Worm (Caenorhabditis elegans) whole organism, mixed stage, embryonic: ENCODE data around the gene R10E8.8.

ENCODE experiments used
- M03D4.4 ChIP-seq: sonication (generic microtip); optimal IDR thresholded peaks from 2 replicates; lab custom pipeline; 2017; ENCODE audit warnings: mild to moderate bottlenecking, missing genetic modification characterization, missing compliant biosample characterization
- bed-3 ChIP-seq: fragments of 200-800 bp; sonication (Bioruptor generic); optimal IDR thresholded peaks from 3 replicates; lab custom pipeline; 2018; ENCODE audit warnings: mild to moderate bottlenecking, missing genetic modification characterization, moderate library complexity, missing compliant biosample characterization
- blmp-1 ChIP-seq: fragments of 150-350 bp; optimal IDR thresholded peaks from 2 replicates; lab custom pipeline; 2014; ENCODE audit warnings: missing biosample characterization, missing genetic modification characterization
- ceh-39 ChIP-seq: fragments of 150-350 bp; optimal IDR thresholded peaks from 2 replicates; lab custom pipeline; 2014; ENCODE audit warnings: missing biosample characterization, missing genetic modification characterization
- ceh-43 ChIP-seq: fragments of 200-800 bp; sonication (Bioruptor generic); optimal IDR thresholded peaks from 2 replicates; lab custom pipeline; 2018; ENCODE audit warnings: mild to moderate bottlenecking, missing genetic modification characterization, moderate library complexity, missing compliant biosample characterization
- ceh-83 ChIP-seq: fragments of 200-800 bp; sonication (Bioruptor generic); optimal IDR thresholded peaks from 2 replicates; lab custom pipeline; 2018; ENCODE audit warnings: mild to moderate bottlenecking, missing genetic modification characterization, missing compliant biosample characterization
- ces-1 ChIP-seq: fragments of 150-350 bp; optimal IDR thresholded peaks from 2 replicates; lab custom pipeline; 2014; ENCODE audit warnings: missing biosample characterization, missing genetic modification reagents, missing genetic modification characterization
- cnd-1 ChIP-seq: fragments of 200-800 bp; sonication (Bioruptor generic); optimal IDR thresholded peaks from 2 replicates; lab custom pipeline; 2018; ENCODE audit warnings: mild to moderate bottlenecking, missing genetic modification characterization, missing compliant biosample characterization
- drap-1 ChIP-seq: fragments of 200-800 bp; sonication (Bioruptor generic); optimal IDR thresholded peaks from 3 replicates; lab custom pipeline; 2018; ENCODE audit warnings: mild to moderate bottlenecking, missing genetic modification characterization, missing compliant biosample characterization
- elt-3 ChIP-seq: fragments of 150-350 bp; optimal IDR thresholded peaks from 2 replicates; lab custom pipeline; 2014; ENCODE audit warnings: missing biosample characterization, missing genetic modification characterization
- flh-1 ChIP-seq: fragments of 200-800 bp; sonication (Bioruptor generic); optimal IDR thresholded peaks from 2 replicates; lab custom pipeline; 2018; ENCODE audit warnings: mild to moderate bottlenecking, missing genetic modification characterization, moderate library complexity, missing compliant biosample characterization
- ham-2 ChIP-seq: fragments of 200-800 bp; sonication (Bioruptor generic); optimal IDR thresholded peaks from 2 replicates; lab custom pipeline; 2018; ENCODE audit warnings: mild to moderate bottlenecking, missing genetic modification characterization, missing compliant biosample characterization
- hlh-1 ChIP-seq: fragments of 150-350 bp; optimal IDR thresholded peaks from 2 replicates; lab custom pipeline; 2014; ENCODE audit warnings: missing biosample characterization, missing genetic modification reagents, missing genetic modification characterization
- lin-13 ChIP-seq: fragments of 150-350 bp; optimal IDR thresholded peaks from 2 replicates; lab custom pipeline; 2014; ENCODE audit warnings: missing biosample characterization, missing genetic modification characterization
- lin-32 ChIP-seq: fragments of 200-800 bp; sonication (Bioruptor generic); optimal IDR thresholded peaks from 2 replicates; lab custom pipeline; 2018; ENCODE audit warnings: mild to moderate bottlenecking, missing genetic modification characterization, missing compliant biosample characterization
- lsy-2 ChIP-seq: fragments of 150-350 bp; optimal IDR thresholded peaks from 2 replicates; lab custom pipeline; 2014; ENCODE audit warnings: missing biosample characterization, missing genetic modification characterization
- mab-5 ChIP-seq: fragments of 150-350 bp; optimal IDR thresholded peaks from 2 replicates; lab custom pipeline; 2014; ENCODE audit warnings: missing biosample characterization, missing genetic modification characterization
- mep-1 ChIP-seq: fragments of 150-350 bp; optimal IDR thresholded peaks from 2 replicates; lab custom pipeline; 2017; ENCODE audit warnings: missing biosample characterization, missing genetic modification reagents, missing genetic modification characterization, inconsistent platforms
- mls-2 ChIP-seq: sonication (generic microtip); optimal IDR thresholded peaks from 2 replicates; lab custom pipeline; 2016; ENCODE audit warnings: mild to moderate bottlenecking, missing genetic modification characterization, moderate library complexity, missing compliant biosample characterization
- nhr-12 ChIP-seq: fragments of 150-350 bp; optimal IDR thresholded peaks from 2 replicates; lab custom pipeline; 2014; ENCODE audit warnings: missing biosample characterization, missing genetic modification characterization
- nhr-2 ChIP-seq: fragments of 150-350 bp; optimal IDR thresholded peaks from 2 replicates; lab custom pipeline; 2014; ENCODE audit warnings: missing biosample characterization, missing genetic modification characterization
- nhr-237 ChIP-seq: fragments of 150-350 bp; optimal IDR thresholded peaks from 2 replicates; lab custom pipeline; 2014; ENCODE audit warnings: missing biosample characterization, missing genetic modification characterization
- nhr-28 ChIP-seq: fragments of 150-350 bp; optimal IDR thresholded peaks from 2 replicates; lab custom pipeline; 2014; ENCODE audit warnings: missing biosample characterization, missing genetic modification characterization
- nhr-76 ChIP-seq: sonication (generic microtip); optimal IDR thresholded peaks from 2 replicates; lab custom pipeline; 2017; ENCODE audit warnings: missing biosample characterization, missing genetic modification characterization
- pha-4 ChIP-seq: fragments of 150-350 bp; optimal IDR thresholded peaks from 2 replicates; lab custom pipeline; 2018; ENCODE audit warnings: missing biosample characterization, missing genetic modification reagents, missing genetic modification characterization
- sem-2 ChIP-seq: fragments of 200-800 bp; sonication (Bioruptor generic); optimal IDR thresholded peaks from 2 replicates; lab custom pipeline; 2018; ENCODE audit warnings: mild to moderate bottlenecking, missing genetic modification characterization, missing compliant biosample characterization
- snpc-4 ChIP-seq: fragments of 150-350 bp; optimal IDR thresholded peaks from 2 replicates; lab custom pipeline; 2014; ENCODE audit warnings: missing biosample characterization, missing genetic modification characterization
- sptf-1 ChIP-seq: sonication (generic microtip); optimal IDR thresholded peaks from 2 replicates; lab custom pipeline; 2017; ENCODE audit warnings: mild to moderate bottlenecking, missing genetic modification characterization, moderate library complexity, missing compliant biosample characterization
- tbx-8 ChIP-seq: fragments of 200-800 bp; sonication (Bioruptor generic); optimal IDR thresholded peaks from 2 replicates; lab custom pipeline; 2018; ENCODE audit warnings: mild to moderate bottlenecking, missing genetic modification characterization, moderate library complexity, missing compliant biosample characterization
- unc-120 ChIP-seq: sonication (generic microtip); optimal IDR thresholded peaks from 2 replicates; lab custom pipeline; 2017; ENCODE audit warnings: missing genetic modification characterization, missing compliant biosample characterization; ENCODE audit not compliant: poor library complexity, severe bottlenecking
- unc-62 ChIP-seq: fragments of 150-350 bp; optimal IDR thresholded peaks from 2 replicates; lab custom pipeline; 2014; ENCODE audit warnings: missing biosample characterization, missing genetic modification reagents, missing genetic modification characterization
- zip-8 ChIP-seq: fragments of 150-350 bp; optimal IDR thresholded peaks from 2 replicates; lab custom pipeline; 2014; ENCODE audit warnings: missing biosample characterization, missing genetic modification characterization

Gene R10E8.8

DNA sequence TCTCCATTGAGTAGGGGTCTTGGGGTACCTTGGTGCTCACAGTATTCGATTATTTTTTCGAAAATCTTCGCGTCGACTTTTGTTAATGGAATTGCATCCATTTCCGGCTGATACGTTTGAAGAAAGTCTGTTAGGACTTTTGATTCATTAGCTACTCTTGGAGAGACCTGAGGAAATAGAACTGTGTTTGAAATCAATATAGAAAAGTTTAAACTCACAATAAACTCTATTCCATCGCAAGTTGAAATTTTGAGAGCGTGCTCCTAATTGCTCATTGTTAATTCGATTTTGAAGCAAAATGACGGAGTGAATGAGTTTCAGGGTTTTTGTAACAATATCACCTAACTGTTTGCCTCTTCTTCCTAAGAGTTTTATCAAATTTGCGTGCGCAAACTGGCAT lies 28.4 kb upstream of the R10E8.8 start, which contains the start of gene skr-6:
Gene skr-6 (minus strand): TSS at position 101 of the 400 bp plus-strand sequence.
- TF ChIP-seq M03D4.4 = no peak
- TF ChIP-seq ces-1 (GFP tag; lab: Kevin White, UChicago) = no peak
- TF ChIP-seq drap-1 (GFP tag; lab: Kevin White, UChicago) = no peak
- no peak for TF ChIP-seq lin-32 (GFP tag; lab: Kevin White, UChicago)
- TF ChIP-seq bed-3 (GFP tag; lab: Kevin White, UChicago) = no peak
- TF ChIP-seq unc-120 (tag; lab: Kevin White, UChicago) = no peak
- TF ChIP-seq lsy-2 (tag; lab: Kevin White, UChicago) = no peak
- no peak for TF ChIP-seq sem-2 (GFP tag; lab: Kevin White, UChicago)
- TF ChIP-seq hlh-1 (tag; lab: Kevin White, UChicago) = no peak
- no peak for TF ChIP-seq cnd-1 (tag; lab: Kevin White, UChicago)
- TF ChIP-seq nhr-237 (tag; lab: Kevin White, UChicago) = no peak
- TF ChIP-seq tbx-8 (GFP tag; lab: Kevin White, UChicago) = no peak
- no peak for TF ChIP-seq flh-1 (GFP tag; lab: Kevin White, UChicago)
- TF ChIP-seq nhr-12 = no peak
- TF ChIP-seq lin-13 (tag; lab: Kevin White, UChicago) = no peak
- no peak for TF ChIP-seq ham-2 (GFP tag; lab: Kevin White, UChicago)
- no peak for TF ChIP-seq mep-1 (tag; lab: Kevin White, UChicago)
- no peak for TF ChIP-seq pha-4 (tag; lab: Kevin White, UChicago)

DNA sequence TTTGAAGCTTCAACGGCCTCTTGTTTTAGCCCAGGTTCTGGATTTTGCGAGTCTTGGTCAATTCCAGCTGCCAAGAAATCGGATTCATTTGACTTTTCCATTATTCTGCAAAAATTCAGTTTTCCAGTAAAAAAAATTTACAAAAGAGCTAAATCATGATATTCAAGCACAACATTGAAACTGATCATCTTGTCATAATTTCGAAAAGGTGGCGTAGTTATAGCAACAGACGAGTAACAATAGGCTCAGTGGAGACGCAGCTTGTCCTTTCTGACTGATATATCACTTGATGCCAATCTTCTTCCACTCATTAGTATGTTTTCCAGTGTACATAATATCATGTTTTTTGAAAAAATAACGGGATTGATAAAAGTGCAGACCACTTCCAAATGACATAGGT lies 27.3 kb upstream of the R10E8.8 start, which contains the start of gene fbxa-213:
Gene fbxa-213 (minus strand): TSS at position 101 of the 400 bp plus-strand sequence.
- TF ChIP-seq unc-120 (tag; lab: Kevin White, UChicago) (no peak), unc-62 (GFP tag; lab: Kevin White, UChicago) (no peak), sptf-1 (tag; lab: Kevin White, UChicago) (no peak), lsy-2 (tag; lab: Kevin White, UChicago) (no peak), tbx-8 (GFP tag; lab: Kevin White, UChicago) (no peak), ceh-83 (no peak), flh-1 (GFP tag; lab: Kevin White, UChicago) (no peak), nhr-76 (tag; lab: Kevin White, UChicago) (no peak), ceh-39 (tag; lab: Kevin White, UChicago) (no peak), zip-8 (tag; lab: Kevin White, UChicago) (no peak), nhr-28 (no peak), mls-2 (no peak), elt-3 (tag; lab: Kevin White, UChicago) (no peak), snpc-4 (tag; lab: Kevin White, UChicago) (no peak), hlh-1 (tag; lab: Kevin White, UChicago) (no peak)

DNA sequence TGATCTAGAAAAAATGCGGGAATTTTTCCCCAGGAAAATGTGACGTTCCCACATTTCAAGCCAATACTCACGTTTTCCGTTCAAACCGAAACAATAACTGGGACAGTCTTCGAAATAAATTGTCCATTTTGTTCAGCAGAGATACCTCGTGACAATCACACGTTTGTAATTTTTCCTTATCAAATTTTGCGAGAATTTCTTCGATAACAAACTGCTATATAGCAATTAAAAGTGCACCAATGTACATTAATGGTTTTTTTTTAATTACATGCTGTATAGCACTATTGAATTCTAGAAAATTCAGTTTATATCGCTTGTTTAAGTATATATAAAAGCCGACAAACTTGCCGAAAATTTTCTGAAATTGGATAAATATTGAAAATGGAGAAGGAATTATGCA lies 24.8 kb upstream of the R10E8.8 start, which contains the start of gene R10E8.6:
Gene R10E8.6 (minus strand): TSS at position 154 of the 400 bp plus-strand sequence.
- no peak for TF ChIP-seq blmp-1
- TF ChIP-seq ceh-43 (GFP tag; lab: Kevin White, UChicago) = no peak
- no peak for TF ChIP-seq nhr-12
- no peak for TF ChIP-seq mep-1 (tag; lab: Kevin White, UChicago)
- TF ChIP-seq bed-3 (GFP tag; lab: Kevin White, UChicago) = no peak
- TF ChIP-seq nhr-2 (tag; lab: Kevin White, UChicago) = no peak
- TF ChIP-seq lsy-2 (tag; lab: Kevin White, UChicago) = no peak
- TF ChIP-seq lin-32 (GFP tag; lab: Kevin White, UChicago) = no peak
- no peak for TF ChIP-seq sem-2 (GFP tag; lab: Kevin White, UChicago)
- no peak for TF ChIP-seq elt-3 (tag; lab: Kevin White, UChicago)
- TF ChIP-seq snpc-4 (tag; lab: Kevin White, UChicago) = no peak
- no peak for TF ChIP-seq mab-5 (tag; lab: Kevin White, UChicago)
- TF ChIP-seq M03D4.4 = no peak
- no peak for TF ChIP-seq ces-1 (GFP tag; lab: Kevin White, UChicago)
- TF ChIP-seq ceh-39 (tag; lab: Kevin White, UChicago) = no peak
- no peak for TF ChIP-seq flh-1 (GFP tag; lab: Kevin White, UChicago)
- no peak for TF ChIP-seq nhr-76 (tag; lab: Kevin White, UChicago)

DNA sequence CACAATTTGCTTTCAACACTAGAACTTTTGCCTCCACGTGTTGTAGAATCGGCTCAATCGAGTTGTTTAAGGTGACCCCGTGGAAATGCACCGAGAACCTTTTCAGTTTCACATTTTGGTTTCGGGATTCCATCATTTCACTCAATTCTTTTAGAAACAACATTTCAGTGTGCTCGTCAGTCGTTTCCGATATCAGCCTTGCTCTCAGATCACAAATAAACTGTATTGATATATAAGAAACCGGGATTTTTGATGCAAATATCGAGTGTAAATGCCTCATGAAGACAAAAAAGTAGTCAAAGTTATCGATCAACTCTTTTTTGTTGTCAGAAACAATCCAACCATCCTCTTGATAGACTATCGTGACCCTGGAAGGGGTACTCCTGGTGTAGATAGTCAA lies 24.0 kb upstream of the R10E8.8 start:
- TF ChIP-seq tbx-8 (GFP tag; lab: Kevin White, UChicago) (no peak), nhr-76 (tag; lab: Kevin White, UChicago) (no peak), flh-1 (GFP tag; lab: Kevin White, UChicago) (no peak), ceh-39 (tag; lab: Kevin White, UChicago) (no peak), nhr-12 (no peak), sptf-1 (tag; lab: Kevin White, UChicago) (no peak)
